Fruit fly (Drosophila melanogaster) whole organism, wandering third instar larva: ENCODE measurements around the gene gnu.

Experiments
- Abd-B ChIP-seq: fragments of >200 bp; optimal IDR thresholded peaks from 2 replicates; lab custom pipeline; 2017; ENCODE audit warnings: missing biosample characterization, missing genetic modification characterization
- CG32264 ChIP-seq: fragments of 200-800 bp; sonication (Bioruptor generic); optimal IDR thresholded peaks from 2 replicates; lab custom pipeline; 2016; ENCODE audit warnings: missing biosample characterization, missing genetic modification characterization
- CG9705 ChIP-seq: fragments of 200-800 bp; sonication (Bioruptor generic); optimal IDR thresholded peaks from 2 replicates; lab custom pipeline; 2018; ENCODE audit warnings: missing biosample characterization, mild to moderate bottlenecking, missing genetic modification characterization
- CrebA ChIP-seq: fragments of 200-800 bp; sonication (Bioruptor generic); optimal IDR thresholded peaks from 2 replicates; lab custom pipeline; 2016; ENCODE audit warnings: missing biosample characterization, mild to moderate bottlenecking, missing genetic modification characterization, borderline replicate concordance
- Dfd ChIP-seq: fragments of >200 bp; optimal IDR thresholded peaks from 2 replicates; lab custom pipeline; 2017; ENCODE audit warnings: missing biosample characterization, missing genetic modification characterization
- GATAd ChIP-seq: sonication (Bioruptor generic); optimal IDR thresholded peaks from 2 replicates; lab custom pipeline; 2016; ENCODE audit warnings: missing biosample characterization, missing genetic modification characterization
- HLH106 ChIP-seq: fragments of 200-800 bp; optimal IDR thresholded peaks from 3 replicates; lab custom pipeline; 2019; ENCODE audit warnings: missing biosample characterization, mild to moderate bottlenecking, missing genetic modification characterization, moderate library complexity
- Hnf4 ChIP-seq: fragments of 200-800 bp; sonication (Bioruptor generic); optimal IDR thresholded peaks from 2 replicates; lab custom pipeline; 2016; ENCODE audit warnings: missing biosample characterization, mild to moderate bottlenecking, missing genetic modification characterization
- Hr78 ChIP-seq: fragments of >200 bp; optimal IDR thresholded peaks from 2 replicates; lab custom pipeline; 2017; ENCODE audit warnings: missing biosample characterization, missing genetic modification characterization
- Hr83 ChIP-seq: fragments of 200-300 bp; sonication (Bioruptor generic); optimal IDR thresholded peaks from 2 replicates; lab custom pipeline; 2016; ENCODE audit warnings: missing biosample characterization, mild to moderate bottlenecking, missing genetic modification characterization, moderate library complexity; ENCODE audit not compliant: poor library complexity, severe bottlenecking
- Jra ChIP-seq: sonication (Bioruptor generic); optimal IDR thresholded peaks from 2 replicates; lab custom pipeline; 2016; ENCODE audit warnings: missing biosample characterization, missing genetic modification characterization
- Mio ChIP-seq: sonication (Bioruptor generic); optimal IDR thresholded peaks from 2 replicates; lab custom pipeline; 2016; ENCODE audit warnings: missing biosample characterization, missing genetic modification characterization
- Myc ChIP-seq: fragments of >200 bp; optimal IDR thresholded peaks from 2 replicates; lab custom pipeline; 2017
- N ChIP-seq: fragments of >200 bp; optimal IDR thresholded peaks from 2 replicates; lab custom pipeline; 2018; ENCODE audit warnings: missing biosample characterization, missing external identifiers, missing genetic modification characterization
- OdsH ChIP-seq: fragments of 200-800 bp; sonication (Bioruptor generic); optimal IDR thresholded peaks from 2 replicates; lab custom pipeline; 2016; ENCODE audit warnings: missing biosample characterization, mild to moderate bottlenecking, missing genetic modification characterization
- Rel ChIP-seq, 2 experiments: fragments of 200-800 bp; sonication (Bioruptor generic) in 1 of 2; optimal IDR thresholded peaks; 2 replicates in 1 of 2; 3 replicates in 1 of 2; lab custom pipeline; 2016 to 2019; ENCODE audit warnings: mild to moderate bottlenecking in 2 of 2, missing biosample characterization in 2 of 2, missing genetic modification characterization in 2 of 2, moderate library complexity in 1 of 2
- Sp1 ChIP-seq: fragments of 200-800 bp; sonication (Bioruptor generic); optimal IDR thresholded peaks from 3 replicates; lab custom pipeline; 2019; ENCODE audit warnings: missing biosample characterization, mild to moderate bottlenecking, missing genetic modification characterization, moderate library complexity
- br ChIP-seq: fragments of 200-800 bp; sonication (Bioruptor generic); optimal IDR thresholded peaks from 2 replicates; lab custom pipeline; 2016; ENCODE audit warnings: missing biosample characterization, missing genetic modification characterization
- brk ChIP-seq: fragments of 200-800 bp; sonication (Bioruptor generic); optimal IDR thresholded peaks from 2 replicates; lab custom pipeline; 2016; ENCODE audit warnings: missing biosample characterization, mild to moderate bottlenecking, missing genetic modification characterization
- dl ChIP-seq, 2 experiments: fragments of 175-275, 200-275 bp in 1 of 2; fragments of 200-275 bp in 1 of 2; sonication (Bioruptor generic); optimal IDR thresholded peaks; lab custom pipeline; 2018; ENCODE audit warnings: mild to moderate bottlenecking in 2 of 2, missing biosample characterization in 2 of 2, missing genetic modification characterization in 2 of 2, moderate library complexity in 2 of 2; ENCODE audit not compliant: partially characterized antibody in 2 of 2, insufficient read depth in 1 of 2
- dmrt93B ChIP-seq: fragments of 200-800 bp; sonication (Bioruptor generic); optimal IDR thresholded peaks from 2 replicates; lab custom pipeline; 2018; ENCODE audit warnings: missing biosample characterization, mild to moderate bottlenecking, missing genetic modification characterization
- dsf ChIP-seq: sonication (Bioruptor generic); optimal IDR thresholded peaks from 2 replicates; lab custom pipeline; 2016; ENCODE audit warnings: missing biosample characterization, missing genetic modification characterization, borderline replicate concordance
- ey ChIP-seq: fragments of 200-800 bp; sonication (Bioruptor generic); optimal IDR thresholded peaks from 2 replicates; lab custom pipeline; 2016; ENCODE audit warnings: missing biosample characterization, missing genetic modification characterization
- foxo ChIP-seq, 2 experiments: fragments of 200-800 bp; sonication (Bioruptor generic); optimal IDR thresholded peaks; 2 replicates in 1 of 2; 3 replicates in 1 of 2; lab custom pipeline; 2016 to 2017; ENCODE audit warnings: missing biosample characterization in 2 of 2, missing genetic modification characterization in 2 of 2
- fru ChIP-seq: fragments of 200-800 bp; sonication (Bioruptor generic); optimal IDR thresholded peaks from 3 replicates; lab custom pipeline; 2016; ENCODE audit warnings: missing biosample characterization, mild to moderate bottlenecking, missing genetic modification characterization
- h ChIP-seq: fragments of 200-800 bp; sonication (Bioruptor generic); optimal IDR thresholded peaks from 3 replicates; lab custom pipeline; 2016; ENCODE audit warnings: missing biosample characterization, mild to moderate bottlenecking, missing genetic modification characterization
- jim ChIP-seq: fragments of 175-275, 200-325 bp; sonication (Bioruptor generic); optimal IDR thresholded peaks from 2 replicates; lab custom pipeline; 2016; ENCODE audit warnings: missing biosample characterization, mild to moderate bottlenecking, missing genetic modification characterization
- lola ChIP-seq: fragments of >200 bp; optimal IDR thresholded peaks from 2 replicates; lab custom pipeline; 2017; ENCODE audit warnings: missing biosample characterization, missing genetic modification characterization
- pan ChIP-seq: fragments of >200 bp; optimal IDR thresholded peaks from 2 replicates; lab custom pipeline; 2017
- psq ChIP-seq: fragments of 200-800 bp; sonication (Bioruptor generic); optimal IDR thresholded peaks from 3 replicates; lab custom pipeline; 2017; ENCODE audit warnings: missing biosample characterization, mild to moderate bottlenecking, missing genetic modification characterization, moderate library complexity
- rgr ChIP-seq: fragments of 200-800 bp; sonication (Bioruptor generic); optimal IDR thresholded peaks from 3 replicates; lab custom pipeline; 2016; ENCODE audit warnings: missing biosample characterization, mild to moderate bottlenecking, missing genetic modification characterization
- sage ChIP-seq: fragments of 200-800 bp; sonication (Bioruptor generic); optimal IDR thresholded peaks from 2 replicates; lab custom pipeline; 2016; ENCODE audit warnings: missing biosample characterization, mild to moderate bottlenecking, missing genetic modification characterization
- sv ChIP-seq: fragments of 200-800 bp; sonication (Bioruptor generic); optimal IDR thresholded peaks from 3 replicates; lab custom pipeline; 2016; ENCODE audit warnings: missing biosample characterization, missing genetic modification characterization
- tai ChIP-seq: sonication (Bioruptor generic); optimal IDR thresholded peaks from 2 replicates; lab custom pipeline; 2016; ENCODE audit warnings: missing biosample characterization, missing genetic modification characterization
- usp ChIP-seq: fragments of >200 bp; optimal IDR thresholded peaks from 2 replicates; lab custom pipeline; 2017; ENCODE audit warnings: missing biosample characterization, missing genetic modification characterization
- woc ChIP-seq: sonication (Bioruptor generic); optimal IDR thresholded peaks from 2 replicates; lab custom pipeline; 2016; ENCODE audit warnings: missing biosample characterization, mild to moderate bottlenecking, missing genetic modification characterization

The gnu gene

dm6 chr3L:14779289-14779688 is 23.9 kb downstream of the gnu start:
- TF ChIP-seq CG9705, result no peak
- TF ChIP-seq brk, result no peak
- TF ChIP-seq fru, result no peak
- no peak for TF ChIP-seq usp
- TF ChIP-seq Rel (GFP tag; optimal IDR thresholded peaks at IDR 0.05; lab: Kevin White, UChicago), result no peak
- TF ChIP-seq Rel (tag; optimal IDR thresholded peaks at IDR 0.05; lab: Kevin White, UChicago), result no peak
- no peak for TF ChIP-seq Jra
- TF ChIP-seq Sp1 (GFP tag; lab: Kevin White, UChicago), result no peak
- TF ChIP-seq Hnf4 (GFP tag; lab: Kevin White, UChicago), result no peak
- no peak for TF ChIP-seq ey
- TF ChIP-seq dsf (GFP tag; lab: Kevin White, UChicago), result no peak
- TF ChIP-seq Abd-B (GFP tag; lab: Kevin White, UChicago), result no peak
- TF ChIP-seq HLH106 (tag; lab: Kevin White, UChicago), result no peak
- TF ChIP-seq dmrt93B, result no peak

dm6 chr3L:14775711-14776660 is 27.2 kb downstream of the gnu start, which contains the start of gene mop:
TSS of gene mop (minus strand) at chr3L:14776129.
- no peak for TF ChIP-seq dsf (GFP tag; lab: Kevin White, UChicago)
- no peak for TF ChIP-seq dl (GFP tag; optimal IDR thresholded peaks at IDR 0.05; lab: Kevin White, UChicago; ENCODE audit: insufficient read depth in 1 of 2, partially characterized antibody in 2 of 2)
- TF ChIP-seq dmrt93B, result no peak
- no peak for TF ChIP-seq Hr78 (GFP tag; lab: Kevin White, UChicago)
- no peak for TF ChIP-seq Myc (lab: Kevin White, UChicago)
- no peak for TF ChIP-seq usp
- TF ChIP-seq lola (GFP tag; lab: Kevin White, UChicago), result no peak
- TF ChIP-seq Mio (GFP tag; lab: Kevin White, UChicago), result no peak
- TF ChIP-seq sv (GFP tag; lab: Kevin White, UChicago), result peak; percentile 19
- TF ChIP-seq Rel (GFP tag; optimal IDR thresholded peaks at IDR 0.05; lab: Kevin White, UChicago), result no peak
- TF ChIP-seq Rel (tag; optimal IDR thresholded peaks at IDR 0.05; lab: Kevin White, UChicago), result peak; percentile 1
- no peak for TF ChIP-seq Hr83 (GFP tag; lab: Kevin White, UChicago)
- TF ChIP-seq woc, result no peak
- TF ChIP-seq sage (GFP tag; lab: Kevin White, UChicago), result no peak
- no peak for TF ChIP-seq psq
- TF ChIP-seq N (GFP tag; lab: Kevin White, UChicago), result no peak
- no peak for TF ChIP-seq h

dm6 chr3L:14769183-14769582 is 34.0 kb downstream of the gnu start, which contains the start of gene Mgat4b:
TSS of gene Mgat4b (minus strand) at chr3L:14769283.
- TF ChIP-seq HLH106 (tag; lab: Kevin White, UChicago), result no peak
- TF ChIP-seq CG9705, result no peak
- TF ChIP-seq Myc (lab: Kevin White, UChicago), result no peak
- no peak for TF ChIP-seq br
- TF ChIP-seq dmrt93B, result no peak
- TF ChIP-seq sage (GFP tag; lab: Kevin White, UChicago), result no peak
- TF ChIP-seq pan (lab: Kevin White, UChicago), result no peak
- no peak for TF ChIP-seq Hnf4 (GFP tag; lab: Kevin White, UChicago)

dm6 chr3L:14761837-14762785 is 41.0 kb downstream of the gnu start, which contains the start of the genes Tsen34 and Mgat4a:
TSS of gene Tsen34 (minus strand) at chr3L:14761844.
TSS of gene Mgat4a (plus strand) at chr3L:14762028.
- TF ChIP-seq sage (GFP tag; lab: Kevin White, UChicago) (no peak), Mio (GFP tag; lab: Kevin White, UChicago) (no peak), Hr78 (GFP tag; lab: Kevin White, UChicago) (no peak), dmrt93B (no peak), brk (no peak), CG32264 (GFP tag; lab: Kevin White, UChicago) (no peak), N (GFP tag; lab: Kevin White, UChicago) (no peak), Sp1 (GFP tag; lab: Kevin White, UChicago) (no peak), ey (peak; percentile 31), psq (peak; percentile 50), woc (peak; percentile 9), usp (no peak), OdsH (GFP tag; lab: Kevin White, UChicago) (peak; percentile 70), h (peak; percentile 79), Myc (lab: Kevin White, UChicago) (no peak), Dfd (no peak), Abd-B (GFP tag; lab: Kevin White, UChicago) (no peak), rgr (peak; percentile 51), dl (GFP tag; optimal IDR thresholded peaks at IDR 0.05; lab: Kevin White, UChicago; ENCODE audit: insufficient read depth in 1 of 2, partially characterized antibody in 2 of 2) (no peak), Jra (peak; percentile 63), lola (GFP tag; lab: Kevin White, UChicago) (no peak), br (peak; percentile 59), GATAd (peak; percentile 32), jim (GFP tag; lab: Kevin White, UChicago) (peak; percentile 32), sv (GFP tag; lab: Kevin White, UChicago) (peak; percentile 43), Hr83 (GFP tag; lab: Kevin White, UChicago) (peak; percentile 66), foxo (GFP tag; optimal IDR thresholded peaks at IDR 0.05; lab: Kevin White, UChicago) (peak in 1 of 2 experiments; percentile 50), tai (GFP tag; lab: Kevin White, UChicago) (no peak), CrebA (GFP tag; lab: Kevin White, UChicago) (no peak)
